Worm (Caenorhabditis elegans) whole organism, L2 larva: ENCODE data around the gene nspg-12.

ENCODE experiments used
- F13H6.1 ChIP-seq: sonication (generic microtip); optimal IDR thresholded peaks from 2 replicates; lab custom pipeline; 2016; ENCODE audit warnings: missing genetic modification characterization, missing compliant biosample characterization
- skn-1 ChIP-seq: sonication (generic microtip); optimal IDR thresholded peaks from 2 replicates; lab custom pipeline; 2017; ENCODE audit warnings: missing biosample characterization, missing genetic modification characterization
- unc-62 ChIP-seq: fragments of 150-350 bp; optimal IDR thresholded peaks from 2 replicates; lab custom pipeline; 2014; ENCODE audit warnings: missing biosample characterization, missing genetic modification reagents, missing genetic modification characterization
- ztf-11 ChIP-seq: sonication (generic microtip); optimal IDR thresholded peaks from 2 replicates; lab custom pipeline; 2017; ENCODE audit warnings: missing biosample characterization, missing genetic modification characterization

DNA sequence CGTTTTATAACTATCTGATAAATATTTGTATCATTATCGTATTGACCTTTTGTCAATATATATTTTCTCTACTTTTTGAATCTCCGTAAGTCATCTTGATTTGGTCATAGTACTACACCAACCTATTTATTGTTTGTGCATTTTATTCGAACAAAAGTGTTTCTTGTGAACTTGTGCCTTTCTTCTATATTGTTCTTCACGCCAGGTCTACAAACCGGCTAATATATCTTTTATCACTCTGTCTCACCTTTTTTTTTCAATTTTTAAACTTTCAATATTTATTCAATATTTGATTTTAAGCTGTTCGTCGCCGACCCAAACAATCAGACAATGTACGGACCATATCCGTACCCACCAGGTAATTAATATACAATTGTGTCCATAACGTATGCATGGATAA is 41.0 kb upstream of the nspg-12 start, which contains the start of gene hrpa-2:
- TF ChIP-seq unc-62: no peak
- TF ChIP-seq F13H6.1: no peak
- TF ChIP-seq ztf-11: no peak
- no peak for TF ChIP-seq skn-1 (tag; lab: Kevin White, UChicago)
